Worm (Caenorhabditis elegans) whole organism, L2 larva: ENCODE data around the gene wdr-48.
A peak's percentile ranks its signal among the peaks of the same experiment; 100 is the strongest.

ENCODE experiments used
- C34F6.9 ChIP-seq: fragments of 150-350 bp; optimal IDR thresholded peaks from 2 replicates; lab custom pipeline; 2014; ENCODE audit warnings: missing biosample characterization, missing genetic modification characterization
- ama-1 ChIP-seq: fragments of 150-350 bp; optimal IDR thresholded peaks from 2 replicates; lab custom pipeline; 2018; ENCODE audit warnings: inconsistent platforms
- ceh-16 ChIP-seq: fragments of 150-350 bp; optimal IDR thresholded peaks from 2 replicates; lab custom pipeline; 2014; ENCODE audit warnings: missing biosample characterization, missing genetic modification characterization
- crh-2 ChIP-seq: sonication (generic microtip); optimal IDR thresholded peaks from 2 replicates; lab custom pipeline; 2017; ENCODE audit warnings: missing biosample characterization, missing genetic modification characterization
- nhr-12 ChIP-seq: fragments of 150-350 bp; optimal IDR thresholded peaks from 2 replicates; lab custom pipeline; 2014; ENCODE audit warnings: missing biosample characterization, missing genetic modification characterization
- snpc-4 ChIP-seq: fragments of 150-350 bp; optimal IDR thresholded peaks from 2 replicates; lab custom pipeline; 2014; ENCODE audit warnings: missing biosample characterization, missing genetic modification characterization
- unc-55 ChIP-seq: fragments of 150-350 bp; sonication (generic microtip); optimal IDR thresholded peaks from 3 replicates; lab custom pipeline; 2014; ENCODE audit warnings: missing biosample characterization, missing genetic modification reagents, missing genetic modification characterization

DNA sequence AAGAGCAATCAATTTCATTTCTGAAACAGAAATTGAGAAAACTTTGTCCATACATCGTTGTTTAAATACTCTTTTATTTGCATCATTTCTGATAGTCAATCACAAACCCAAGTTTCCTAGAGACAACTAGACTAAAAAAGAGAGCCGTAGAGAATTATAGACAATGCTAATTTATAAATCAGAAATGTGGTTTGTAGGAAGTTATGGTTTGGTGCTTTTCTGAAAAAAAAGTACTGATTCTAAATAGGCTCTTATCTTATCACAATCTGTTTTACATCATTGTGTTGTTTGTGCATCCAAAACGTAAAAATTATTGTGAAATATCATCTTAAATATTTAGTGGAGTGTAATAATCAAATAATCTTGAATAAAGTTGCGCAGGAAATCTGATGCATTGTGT, 38.0 kb upstream of the wdr-48 start, which contains the start of gene ugt-62:
- TF ChIP-seq nhr-12 (tag; lab: Kevin White, UChicago) (no peak), C34F6.9 (tag; lab: Kevin White, UChicago) (no peak), ceh-16 (tag; lab: Kevin White, UChicago) (no peak), ama-1 (no peak), snpc-4 (tag; lab: Kevin White, UChicago) (no peak), unc-55 (GFP tag; lab: Kevin White, UChicago) (no peak), crh-2 (tag; lab: Kevin White, UChicago) (peak; percentile 58)
